Worm (Caenorhabditis elegans) whole organism, mixed stage, embryonic: ENCODE data around the gene elp-1.

Experiments
- cnd-1 ChIP-seq: fragments of 200-800 bp; sonication (Bioruptor generic); optimal IDR thresholded peaks from 2 replicates; lab custom pipeline; 2018; ENCODE audit warnings: mild to moderate bottlenecking, missing genetic modification characterization, missing compliant biosample characterization
- lsy-2 ChIP-seq: fragments of 150-350 bp; optimal IDR thresholded peaks from 2 replicates; lab custom pipeline; 2014; ENCODE audit warnings: missing biosample characterization, missing genetic modification characterization

DNA sequence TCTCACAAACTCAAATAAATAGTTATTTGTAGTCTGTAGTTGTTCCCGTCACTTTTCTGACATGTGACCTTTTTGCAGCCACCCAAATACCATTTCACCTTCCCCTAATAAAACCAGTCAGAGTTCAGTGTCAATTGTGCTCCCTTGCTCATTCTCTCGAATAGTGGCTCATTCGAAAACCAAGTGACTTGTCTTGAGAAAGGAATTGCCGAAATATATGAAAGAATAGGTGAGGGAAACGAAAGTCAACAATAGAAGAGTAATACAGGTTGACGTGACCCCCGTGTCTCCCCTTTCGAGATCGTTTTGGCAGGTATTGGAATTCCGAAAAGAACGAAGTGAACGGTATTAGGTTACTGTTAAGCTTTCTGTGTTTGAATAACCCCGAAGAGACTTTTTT lies 6.8 kb downstream of the elp-1 start:
- TF ChIP-seq cnd-1 (tag; lab: Kevin White, UChicago): no peak
- TF ChIP-seq lsy-2: no peak
